Worm (Caenorhabditis elegans): Measurements from ENCODE around the gene znf-598.

The znf-598 gene

DNA sequence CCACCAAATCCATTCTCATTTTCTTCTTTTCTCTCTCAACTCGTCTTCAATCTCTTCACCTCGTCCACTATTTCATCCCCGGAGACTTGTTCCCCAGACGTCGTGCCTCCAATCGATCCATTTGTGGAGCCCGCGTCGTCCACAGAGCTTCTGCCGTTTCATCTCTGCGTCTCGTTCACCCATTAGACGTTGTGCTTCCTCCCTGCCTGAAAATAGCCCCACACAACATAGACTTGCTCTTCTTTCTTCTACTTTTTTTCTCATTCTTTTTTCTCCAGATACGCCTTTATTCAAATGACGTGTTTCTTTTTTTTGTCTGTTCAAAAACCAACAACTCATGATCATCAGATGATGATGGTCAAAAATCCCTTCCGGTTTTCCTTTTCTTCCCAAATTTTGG is 32.7 kb upstream of the znf-598 start (continued):
- TF ChIP-seq fkh-10 (GFP tag; optimal IDR thresholded peaks at IDR 0.05) (peak; percentile 87), madf-5 (GFP tag; IDR thresholded peaks at IDR 0.05) (no peak), vab-7 (GFP tag; IDR thresholded peaks at IDR 0.05) (peak; percentile 28; the same call in 1 of the 2 replicates), dpl-1 (GFP tag; optimal IDR thresholded peaks at IDR 0.05) (peak; percentile 5), pha-4 (GFP tag; IDR thresholded peaks at IDR 0.05) (no peak), pha-4 (tag; optimal IDR thresholded peaks at IDR 0.05) (no peak), aha-1 (tag) (no peak), spr-3 (GFP tag; optimal IDR thresholded peaks at IDR 0.05) (no peak), ctbp-1 (GFP tag; IDR thresholded peaks at IDR 0.05) (peak; percentile 57; the same call in 1 of the 2 replicates), D1046.2 (GFP tag; IDR thresholded peaks at IDR 0.05) (no peak), lin-1 (GFP tag; IDR thresholded peaks at IDR 0.05) (no peak), hmg-1.1 (GFP tag; IDR thresholded peaks at IDR 0.05) (peak; percentile 64), hlh-11 (tag; optimal IDR thresholded peaks at IDR 0.05) (peak; percentile 33), nhr-42 (GFP tag; IDR thresholded peaks at IDR 0.05) (0 out of 2 replicates have a peak, but pooled peaks have one; percentile 37), hif-1 (tag; optimal IDR thresholded peaks at IDR 0.05) (peak in 1 of 2 experiments; percentile 33), php-3 (GFP tag; IDR thresholded peaks at IDR 0.05) (no peak), lsy-2 (tag; optimal IDR thresholded peaks at IDR 0.05) (peak in 1 of 2 experiments; percentile 66), dmd-6 (GFP tag; IDR thresholded peaks at IDR 0.05) (peak; percentile 44), hlh-30 (tag; optimal IDR thresholded peaks at IDR 0.05; ENCODE audit: insufficient read depth) (peak; percentile 59), rbr-2 (tag; optimal IDR thresholded peaks at IDR 0.05) (peak; percentile 76), pqm-1 (tag; optimal IDR thresholded peaks at IDR 0.05) (no peak), snpc-1.2 (GFP tag; IDR thresholded peaks at IDR 0.05) (no peak), F37D6.2 (tag; optimal IDR thresholded peaks at IDR 0.05) (peak; percentile 43), cey-2 (tag; optimal IDR thresholded peaks at IDR 0.05; ENCODE audit: borderline replicate concordance, insufficient read depth) (no peak), skn-1 (tag; optimal IDR thresholded peaks at IDR 0.05) (no peak), unc-62 (GFP tag; optimal IDR thresholded peaks at IDR 0.05 in 1 of 2) (peak in 1 of 2 experiments; percentile 66), unc-62 (tag; optimal IDR thresholded peaks at IDR 0.05) (no peak)

DNA sequence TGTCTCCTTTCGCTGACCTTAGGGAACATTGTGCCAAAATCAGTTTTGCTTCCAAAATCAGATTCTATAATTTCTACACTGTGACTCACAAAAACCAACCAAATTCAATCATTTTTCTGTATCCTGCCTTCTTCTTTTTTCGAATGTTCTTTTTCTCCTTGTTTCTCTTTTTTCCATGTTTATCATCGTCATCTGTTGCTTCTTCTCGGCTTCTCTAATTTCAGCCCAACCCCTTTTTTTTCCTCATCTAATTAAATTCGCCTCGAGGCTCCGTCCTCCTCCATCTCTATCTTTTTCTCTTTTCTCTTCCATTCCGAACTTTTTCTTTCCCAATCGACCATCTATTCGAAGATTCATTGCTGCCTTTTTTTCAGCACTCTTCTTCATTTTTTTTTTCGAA is 30.9 kb upstream of the znf-598 start, which contains the start of gene unc-104:
unc-104 (plus strand) TSS at position 311 of the 400 bp plus-strand sequence.
- no peak for TF ChIP-seq madf-9 (GFP tag; conservative IDR thresholded peaks at IDR 0.05)
- TF ChIP-seq hlh-30 (tag; optimal IDR thresholded peaks at IDR 0.05; ENCODE audit: insufficient read depth), result peak; percentile 14
- no peak for TF ChIP-seq set-16 (GFP tag; IDR thresholded peaks at IDR 0.05)
- peak; percentile 34 for TF ChIP-seq fkh-10 (GFP tag; optimal IDR thresholded peaks at IDR 0.05)
- peak; percentile 24 for TF ChIP-seq mep-1 (tag; optimal IDR thresholded peaks at IDR 0.05)
- TF ChIP-seq spr-1 (tag; optimal IDR thresholded peaks at IDR 0.05), result no peak
- peak; percentile 29 for TF ChIP-seq rbr-2 (tag; optimal IDR thresholded peaks at IDR 0.05)
- no peak for TF ChIP-seq D1046.2 (GFP tag; IDR thresholded peaks at IDR 0.05)
- peak; percentile 91 for TF ChIP-seq ces-1 (GFP tag; optimal IDR thresholded peaks at IDR 0.05)
- peak in 1 of 2 experiments; percentile 63 for TF ChIP-seq unc-62 (GFP tag; optimal IDR thresholded peaks at IDR 0.05 in 1 of 2)
- TF ChIP-seq unc-62 (tag; optimal IDR thresholded peaks at IDR 0.05), result no peak
- no peak for TF ChIP-seq skn-1 (tag; optimal IDR thresholded peaks at IDR 0.05)
- TF ChIP-seq mdl-1 (tag; optimal IDR thresholded peaks at IDR 0.05), result no peak
- no peak for TF ChIP-seq pqm-1 (tag; optimal IDR thresholded peaks at IDR 0.05)
- TF ChIP-seq lsy-2 (tag; optimal IDR thresholded peaks at IDR 0.05), result peak in 1 of 2 experiments; percentile 32
- no peak for TF ChIP-seq pha-4 (GFP tag; IDR thresholded peaks at IDR 0.05)
- TF ChIP-seq pha-4 (tag; optimal IDR thresholded peaks at IDR 0.05), result no peak
- TF ChIP-seq zag-1 (tag; optimal IDR thresholded peaks at IDR 0.05), result no peak

DNA sequence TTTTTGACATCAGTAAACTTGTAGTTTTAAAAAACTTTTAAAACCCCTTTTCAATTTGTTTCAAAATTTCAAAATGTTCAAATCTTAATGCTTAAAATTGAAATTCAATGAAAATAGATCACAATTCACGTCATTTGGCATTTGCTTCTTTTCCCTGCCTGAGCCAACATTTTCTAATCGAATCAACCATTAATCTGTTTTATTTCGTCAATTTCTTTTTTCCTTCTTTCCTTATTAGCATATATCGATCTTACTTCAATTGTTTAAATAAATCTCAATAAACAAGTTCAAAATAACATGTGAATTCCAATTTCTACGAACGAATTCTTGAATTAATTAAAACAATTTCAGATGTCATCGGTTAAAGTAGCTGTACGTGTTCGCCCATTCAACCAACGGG is 30.0 kb upstream of the znf-598 start:
- TF ChIP-seq unc-62 (GFP tag; optimal IDR thresholded peaks at IDR 0.05 in 1 of 2) (no peak), unc-62 (tag; optimal IDR thresholded peaks at IDR 0.05) (no peak), ces-1 (GFP tag; optimal IDR thresholded peaks at IDR 0.05) (peak; percentile 1), mxl-3 (GFP tag; optimal IDR thresholded peaks at IDR 0.05) (no peak)

All from whole organism, L4 larva.